Fruit fly (Drosophila melanogaster) S2 (cell line): ENCODE data around the gene CG11891.

Experiments
- CG8478 ChIP-seq: fragments of >200 bp; optimal IDR thresholded peaks from 2 replicates; lab custom pipeline; 2018
- CTCF ChIP-seq, 2 experiments: fragments of >200 bp; optimal IDR thresholded peaks; 2 replicates each; lab custom pipeline; 2018

Gene CG11891

DNA sequence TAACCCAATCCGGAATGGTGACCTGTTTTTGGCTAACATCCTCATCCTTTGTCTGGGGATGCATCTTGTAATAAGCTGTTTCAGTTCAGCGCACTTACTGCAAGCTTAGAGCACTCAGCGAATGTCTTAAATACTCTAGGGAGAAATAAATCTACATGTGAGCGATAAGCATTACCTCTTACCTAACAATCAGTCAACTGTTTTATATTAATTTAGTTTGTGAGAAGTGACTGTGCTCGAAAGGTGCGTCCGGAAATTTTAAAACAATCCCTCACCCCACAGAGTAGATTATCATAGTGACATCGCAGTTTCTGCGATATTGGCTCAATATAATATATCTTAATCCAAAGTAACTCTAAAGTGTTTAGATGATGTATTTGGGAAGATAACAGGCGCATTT is 48.0 kb downstream of the CG11891 start, which contains the start of gene CG10553:
TSS of gene CG10553 (minus strand) at position 101 of the 400 bp plus-strand sequence.
- TF ChIP-seq CG8478 (lab: Kevin White, UChicago): no peak
- no peak for TF ChIP-seq CTCF (optimal IDR thresholded peaks at IDR 0.05; lab: Kevin White, UChicago)

dm6 chr3R:25320051-25320705 is 50.2 kb downstream of the CG11891 start, which contains the start of gene CG10560:
Gene CG10560, minus strand, starts transcription at chr3R:25320101.
- TF ChIP-seq CG8478 (lab: Kevin White, UChicago) (no peak), CTCF (optimal IDR thresholded peaks at IDR 0.05; lab: Kevin White, UChicago) (no peak)

DNA sequence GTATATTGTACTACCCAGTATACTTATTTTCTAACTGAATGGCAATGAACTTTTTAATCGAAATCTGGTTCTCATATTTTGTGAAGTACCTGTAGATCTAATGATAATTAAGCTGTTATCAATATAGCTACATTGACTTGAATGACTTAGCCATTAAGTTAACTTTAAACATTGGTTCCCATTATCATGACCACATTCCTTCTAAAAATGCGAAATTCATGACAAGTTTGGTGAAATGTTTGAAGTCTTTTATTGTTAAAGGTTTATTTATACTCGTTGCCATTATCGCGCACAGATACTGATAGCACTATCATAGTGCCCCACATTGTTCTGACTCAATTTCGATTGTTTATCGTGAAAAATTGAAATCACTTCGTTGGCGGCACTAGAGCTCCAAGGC is 50.9 kb downstream of the CG11891 start:
- TF ChIP-seq CTCF (optimal IDR thresholded peaks at IDR 0.05; lab: Kevin White, UChicago) (no peak), CG8478 (lab: Kevin White, UChicago) (no peak)

DNA sequence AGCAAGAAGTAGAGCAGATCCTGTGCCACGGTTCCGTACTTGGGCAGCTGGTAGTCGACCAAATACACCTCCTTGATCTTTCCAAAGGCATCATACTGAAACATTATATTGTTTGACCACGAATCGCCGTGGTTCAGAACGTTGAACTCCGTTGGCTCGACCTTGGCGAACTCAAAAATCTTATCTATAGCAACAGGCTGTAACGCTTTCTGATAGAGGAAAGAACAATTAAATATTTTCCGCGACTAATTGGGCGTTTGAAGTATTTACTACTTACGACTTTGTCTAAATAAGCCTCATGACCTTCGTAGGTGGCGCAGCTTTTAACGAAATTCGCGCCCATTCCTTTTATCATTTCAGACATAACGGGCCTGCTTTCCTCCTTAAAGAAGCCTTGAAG is 51.7 kb downstream of the CG11891 start:
- no peak for TF ChIP-seq CG8478 (lab: Kevin White, UChicago)

DNA sequence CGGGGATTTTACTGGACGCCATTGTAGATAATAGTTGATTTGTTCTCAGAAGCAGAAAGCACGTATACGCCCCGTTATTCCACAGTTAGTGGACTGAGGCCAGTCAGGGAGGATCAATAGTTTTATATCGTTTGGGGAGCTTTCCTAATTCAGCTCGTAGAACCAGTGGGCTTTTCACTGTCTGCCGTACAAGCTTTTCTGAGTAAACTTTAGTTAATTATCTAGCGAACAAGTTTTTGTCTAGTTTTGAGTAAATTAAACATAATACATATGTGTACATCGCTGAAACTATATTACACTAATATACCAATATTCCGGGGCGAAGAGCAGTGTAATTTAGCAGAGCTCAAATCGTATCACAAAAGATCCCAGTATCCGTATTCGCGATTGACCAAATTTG is 52.6 kb downstream of the CG11891 start, which contains the start of gene CG10562:
TSS of gene CG10562 (minus strand) at position 101 of the 400 bp plus-strand sequence.
- TF ChIP-seq CTCF (optimal IDR thresholded peaks at IDR 0.05; lab: Kevin White, UChicago) (no peak), CG8478 (lab: Kevin White, UChicago) (no peak)
